Worm (Caenorhabditis elegans) whole organism, L1 larva: Measurements from ENCODE around the gene F32G8.2.

Experiments
- C04F5.9 ChIP-seq: sonication (generic microtip); optimal IDR thresholded peaks from 2 replicates; lab custom pipeline; 2016; ENCODE audit warnings: missing genetic modification characterization, missing compliant biosample characterization
- C16A3.4 ChIP-seq: fragments of 150-350 bp; optimal IDR thresholded peaks from 2 replicates; lab custom pipeline; 2014; ENCODE audit warnings: missing biosample characterization, missing genetic modification characterization
- F16B12.6 ChIP-seq: fragments of 150-350 bp; optimal IDR thresholded peaks from 2 replicates; lab custom pipeline; 2014; ENCODE audit warnings: missing biosample characterization, missing genetic modification characterization
- aha-1 ChIP-seq: fragments of 150-350 bp; optimal IDR thresholded peaks from 2 replicates; lab custom pipeline; 2014; ENCODE audit warnings: missing biosample characterization, missing genetic modification characterization
- alr-1 ChIP-seq: fragments of 200-800 bp; sonication (Bioruptor generic); optimal IDR thresholded peaks from 2 replicates; lab custom pipeline; 2018; ENCODE audit warnings: borderline replicate concordance, mild to moderate bottlenecking, missing genetic modification characterization, missing compliant biosample characterization
- aly-2 ChIP-seq: fragments of 150-350 bp; optimal IDR thresholded peaks from 2 replicates; lab custom pipeline; 2014; ENCODE audit warnings: missing biosample characterization, missing genetic modification characterization
- blmp-1 ChIP-seq: fragments of 150-350 bp; optimal IDR thresholded peaks from 2 replicates; lab custom pipeline; 2014; ENCODE audit warnings: missing biosample characterization, missing genetic modification characterization
- ceh-88 ChIP-seq: fragments of 200-800 bp; sonication (Bioruptor generic); IDR thresholded peaks from 2 replicates; pipeline ENCODE4 v1.3.6; 2022; ENCODE audit warnings: missing genetic modification characterization, missing compliant biosample characterization
- ces-1 ChIP-seq: fragments of 150-350 bp; optimal IDR thresholded peaks from 2 replicates; lab custom pipeline; 2014; ENCODE audit warnings: missing biosample characterization, missing genetic modification reagents, missing genetic modification characterization
- efl-1 ChIP-seq, 4 experiments: fragments of 150-350 bp; optimal IDR thresholded peaks in 3 of 4; peaks in 1 of 4; 1 replicate in 1 of 4; 2 replicates in 3 of 4; lab custom pipeline; 2014; ENCODE audit warnings: missing biosample characterization in 2 of 4, missing genetic modification characterization in 2 of 4, missing genetic modification reagents in 2 of 4
- efl-3 ChIP-seq: fragments of 200-800 bp; sonication (Bioruptor generic); optimal IDR thresholded peaks from 2 replicates; lab custom pipeline; 2018; ENCODE audit warnings: mild to moderate bottlenecking, missing genetic modification characterization, missing compliant biosample characterization
- egl-13 ChIP-seq: sonication (generic microtip); optimal IDR thresholded peaks from 2 replicates; lab custom pipeline; 2016; ENCODE audit warnings: missing genotype, missing genetic modification reagents, missing genetic modification characterization, missing compliant biosample characterization
- elt-2 ChIP-seq: sonication (generic microtip); optimal IDR thresholded peaks from 2 replicates; lab custom pipeline; 2016; ENCODE audit warnings: missing genetic modification characterization, mild to moderate bottlenecking, inconsistent platforms, missing compliant biosample characterization, missing genetic modification reagents
- elt-3 ChIP-seq, 6 experiments: fragments of 150-350 bp in 1 of 6; sonication (generic microtip); optimal IDR thresholded peaks; 2 replicates each; lab custom pipeline; 2017 to 2018; ENCODE audit warnings: missing biosample characterization in 6 of 6, missing genetic modification characterization in 6 of 6, inconsistent platforms in 1 of 6
- fkh-10 ChIP-seq: sonication (generic microtip); optimal IDR thresholded peaks from 2 replicates; lab custom pipeline; 2017; ENCODE audit warnings: missing biosample characterization, missing genetic modification reagents, missing genetic modification characterization
- fkh-8 ChIP-seq: sonication (generic microtip); optimal IDR thresholded peaks from 2 replicates; lab custom pipeline; 2016; ENCODE audit warnings: mild to moderate bottlenecking, missing genetic modification characterization, missing compliant biosample characterization
- grh-1 ChIP-seq: fragments of 200-800 bp; sonication (Bioruptor generic); IDR thresholded peaks from 2 replicates; pipeline ENCODE4 v1.3.6; 2022; ENCODE audit warnings: missing genetic modification reagents, missing genetic modification characterization, missing compliant biosample characterization
- hlh-4 ChIP-seq: sonication (generic microtip); optimal IDR thresholded peaks from 2 replicates; lab custom pipeline; 2016; ENCODE audit warnings: mild to moderate bottlenecking, missing genetic modification characterization, missing compliant biosample characterization
- isw-1 ChIP-seq: fragments of 200-800 bp; sonication (Bioruptor generic); IDR thresholded peaks from 2 replicates; pipeline ENCODE4 v1.3.6; 2022; ENCODE audit warnings: missing genetic modification characterization, missing compliant biosample characterization
- lin-13 ChIP-seq: fragments of 150-350 bp; optimal IDR thresholded peaks from 2 replicates; lab custom pipeline; 2014; ENCODE audit warnings: missing biosample characterization, missing genetic modification reagents, missing genetic modification characterization
- lin-14 ChIP-seq: fragments of 200-800 bp; sonication (Bioruptor generic); optimal IDR thresholded peaks from 2 replicates; lab custom pipeline; 2018; ENCODE audit warnings: mild to moderate bottlenecking, missing genetic modification characterization, moderate library complexity, missing compliant biosample characterization
- lin-15B ChIP-seq: fragments of 150-350 bp; sonication (generic microtip); optimal IDR thresholded peaks from 3 replicates; lab custom pipeline; 2014; ENCODE audit warnings: missing biosample characterization, missing genetic modification characterization
- lin-35 ChIP-seq, 2 experiments: fragments of 150-350 bp; optimal IDR thresholded peaks; 2 replicates each; lab custom pipeline; 2014; ENCODE audit warnings: missing biosample characterization in 2 of 2, missing genetic modification characterization in 2 of 2, missing genetic modification reagents in 2 of 2
- mab-9 ChIP-seq: fragments of 200-800 bp; sonication (Bioruptor generic); IDR thresholded peaks from 2 replicates; pipeline ENCODE4 v1.3.6; 2022; ENCODE audit warnings: missing genetic modification reagents, missing genetic modification characterization, missing compliant biosample characterization
- nhr-12 ChIP-seq: sonication (generic microtip); optimal IDR thresholded peaks from 2 replicates; lab custom pipeline; 2017; ENCODE audit warnings: missing biosample characterization, missing genetic modification characterization
- nhr-19 ChIP-seq: fragments of 200-800 bp; sonication (Bioruptor generic); conservative IDR thresholded peaks from 2 replicates; pipeline ENCODE4 v1.3.6; 2022; ENCODE audit warnings: missing genetic modification characterization, missing compliant biosample characterization
- nhr-20 ChIP-seq: sonication (generic microtip); optimal IDR thresholded peaks from 2 replicates; lab custom pipeline; 2016; ENCODE audit warnings: mild to moderate bottlenecking, missing genetic modification characterization, missing compliant biosample characterization
- nhr-237 ChIP-seq: fragments of 150-350 bp; optimal IDR thresholded peaks from 2 replicates; lab custom pipeline; 2014; ENCODE audit warnings: missing biosample characterization, missing genetic modification characterization
- nhr-71 ChIP-seq: sonication (generic microtip); optimal IDR thresholded peaks from 2 replicates; lab custom pipeline; 2016; ENCODE audit warnings: mild to moderate bottlenecking, missing genetic modification characterization, moderate library complexity, missing compliant biosample characterization
- nhr-76 ChIP-seq: sonication (generic microtip); optimal IDR thresholded peaks from 2 replicates; lab custom pipeline; 2017; ENCODE audit warnings: missing biosample characterization, missing genetic modification characterization
- nhr-77 ChIP-seq: fragments of 150-350 bp; optimal IDR thresholded peaks from 2 replicates; lab custom pipeline; 2014; ENCODE audit warnings: missing biosample characterization, missing genetic modification characterization
- nhr-84 ChIP-seq: sonication (generic microtip); optimal IDR thresholded peaks from 2 replicates; lab custom pipeline; 2017; ENCODE audit warnings: missing biosample characterization, missing genetic modification characterization
- nhr-90 ChIP-seq: sonication (generic microtip); optimal IDR thresholded peaks from 2 replicates; lab custom pipeline; 2016; ENCODE audit warnings: mild to moderate bottlenecking, missing genetic modification characterization, missing compliant biosample characterization; ENCODE audit not compliant: poor library complexity
- pag-3 ChIP-seq: sonication (generic microtip); optimal IDR thresholded peaks from 2 replicates; lab custom pipeline; 2017; ENCODE audit warnings: missing genetic modification characterization, mild to moderate bottlenecking, missing compliant biosample characterization, antibody characterized with exemption, borderline replicate concordance; ENCODE audit not compliant: insufficient read depth
- rnt-1 ChIP-seq: sonication (generic microtip); optimal IDR thresholded peaks from 2 replicates; lab custom pipeline; 2016; ENCODE audit warnings: mild to moderate bottlenecking, missing genetic modification characterization, moderate library complexity, missing compliant biosample characterization
- skn-1 ChIP-seq: fragments of 150-350 bp; optimal IDR thresholded peaks from 2 replicates; lab custom pipeline; 2014; ENCODE audit warnings: missing biosample characterization, missing genetic modification characterization
- snu-23 ChIP-seq: sonication (generic microtip); optimal IDR thresholded peaks from 2 replicates; lab custom pipeline; 2016; ENCODE audit warnings: missing genetic modification characterization, missing compliant biosample characterization
- sox-4 ChIP-seq: sonication (generic microtip); optimal IDR thresholded peaks from 2 replicates; lab custom pipeline; 2016; ENCODE audit warnings: missing genetic modification characterization, missing compliant biosample characterization
- tlp-1 ChIP-seq: fragments of 150-350 bp; optimal IDR thresholded peaks from 2 replicates; lab custom pipeline; 2014; ENCODE audit warnings: missing biosample characterization, missing genetic modification characterization
- unc-130 ChIP-seq: fragments of 150-350 bp; optimal IDR thresholded peaks from 2 replicates; lab custom pipeline; 2017; ENCODE audit warnings: missing biosample characterization, missing genetic modification characterization, inconsistent platforms
- unc-30 ChIP-seq: sonication (generic microtip); optimal IDR thresholded peaks from 2 replicates; lab custom pipeline; 2017; ENCODE audit warnings: missing biosample characterization, missing genetic modification characterization
- unc-62 ChIP-seq: fragments of 150-350 bp; optimal IDR thresholded peaks from 2 replicates; lab custom pipeline; 2014; ENCODE audit warnings: missing biosample characterization, missing genetic modification reagents, missing genetic modification characterization
- unc-86 ChIP-seq: sonication (generic microtip); optimal IDR thresholded peaks from 2 replicates; lab custom pipeline; 2016; ENCODE audit warnings: missing genetic modification characterization, missing compliant biosample characterization
- unc-98 ChIP-seq: fragments of 200-800 bp; sonication (Bioruptor generic); IDR thresholded peaks from 2 replicates; pipeline ENCODE4 v1.3.6; 2022; ENCODE audit warnings: missing genetic modification characterization, missing compliant biosample characterization
- vab-15 ChIP-seq: sonication (generic microtip); optimal IDR thresholded peaks from 2 replicates; lab custom pipeline; 2017; ENCODE audit warnings: missing genotype, mild to moderate bottlenecking, missing genetic modification characterization, missing compliant biosample characterization
- ztf-4 ChIP-seq: fragments of 150-350 bp; optimal IDR thresholded peaks from 2 replicates; lab custom pipeline; 2014; ENCODE audit warnings: missing biosample characterization, missing genetic modification characterization

F32G8.2 gene

ce11 chrV:10508855-10509254, 41.0 kb upstream of the F32G8.2 start, which contains the start of gene C35A5.6:
Gene C35A5.6, plus strand, starts transcription at chrV:10509137.
- TF ChIP-seq skn-1 (tag; lab: Kevin White, UChicago), result peak; percentile 4
- TF ChIP-seq nhr-90 (tag; lab: Kevin White, UChicago), result no peak
- no peak for TF ChIP-seq nhr-76 (tag; lab: Kevin White, UChicago)
- peak; percentile 30 for TF ChIP-seq blmp-1 (tag; lab: Kevin White, UChicago)
- TF ChIP-seq tlp-1 (tag; lab: Kevin White, UChicago), result no peak
- peak; percentile 30 for TF ChIP-seq lin-14 (GFP tag; lab: Kevin White, UChicago)
- peak; percentile 5 for TF ChIP-seq nhr-20 (tag; lab: Kevin White, UChicago)
- TF ChIP-seq aha-1 (tag; lab: Kevin White, UChicago), result no peak
- peak; percentile 20 for TF ChIP-seq nhr-71
- no peak for TF ChIP-seq unc-98 (GFP tag; lab: Robert Waterston, UW)
- no peak for TF ChIP-seq pag-3 (tag; lab: Kevin White, UChicago)
- no peak for TF ChIP-seq vab-15 (tag; lab: Kevin White, UChicago)
- no peak for TF ChIP-seq fkh-8 (tag; lab: Kevin White, UChicago)
- no peak for TF ChIP-seq elt-3 (tag; optimal IDR thresholded peaks at IDR 0.05; lab: Kevin White, UChicago)
- no peak for TF ChIP-seq alr-1 (tag; lab: Kevin White, UChicago)
- no peak for TF ChIP-seq unc-62 (GFP tag; lab: Kevin White, UChicago)
- TF ChIP-seq rnt-1 (tag; lab: Kevin White, UChicago), result peak; percentile 22
- TF ChIP-seq, all 84 proteins: peak for 6

ce11 chrV:10514271-10514670, 35.5 kb upstream of the F32G8.2 start, which contains the start of gene dmsr-8:
Gene dmsr-8, minus strand, starts transcription at chrV:10514371.
- no peak for TF ChIP-seq vab-15 (tag; lab: Kevin White, UChicago)
- TF ChIP-seq egl-13 (tag; lab: Kevin White, UChicago), result no peak
- TF ChIP-seq nhr-90 (tag; lab: Kevin White, UChicago), result no peak
- TF ChIP-seq C04F5.9, result no peak
- no peak for TF ChIP-seq lin-15B
- TF ChIP-seq alr-1 (tag; lab: Kevin White, UChicago), result no peak
- TF ChIP-seq unc-30 (tag; lab: Kevin White, UChicago), result no peak
- TF ChIP-seq nhr-71, result no peak
- TF ChIP-seq grh-1 (GFP tag; lab: Robert Waterston, UW), result no peak
- no peak for TF ChIP-seq mab-9 (GFP tag; lab: Robert Waterston, UW)
- TF ChIP-seq ceh-88 (GFP tag; lab: Robert Waterston, UW), result no peak
- no peak for TF ChIP-seq hlh-4 (tag; lab: Kevin White, UChicago)
- TF ChIP-seq aha-1 (tag; lab: Kevin White, UChicago), result no peak
- TF ChIP-seq lin-35 (GFP tag; optimal IDR thresholded peaks at IDR 0.05; lab: Kevin White, UChicago), result no peak
- TF ChIP-seq C16A3.4 (tag; lab: Kevin White, UChicago), result no peak
- no peak for TF ChIP-seq sox-4 (tag; lab: Kevin White, UChicago)

- no peak for TF ChIP-seq aly-2 (tag; lab: Kevin White, UChicago)
- TF ChIP-seq lin-14 (GFP tag; lab: Kevin White, UChicago), result peak; percentile 24
- TF ChIP-seq F16B12.6 (tag; lab: Kevin White, UChicago), result no peak
- no peak for TF ChIP-seq nhr-84 (tag; lab: Kevin White, UChicago)
- peak; percentile 51 for TF ChIP-seq fkh-10 (GFP tag; lab: Kevin White, UChicago)
- TF ChIP-seq fkh-8 (tag; lab: Kevin White, UChicago), result no peak
Observed at ce11 chrV:10516702-10517101, 33.1 kb upstream of the F32G8.2 start.

ce11 chrV:10525902-10526301, 23.9 kb upstream of the F32G8.2 start, which contains the start of the genes C35A5.8 and hda-11:
Gene C35A5.8, minus strand, starts transcription at chrV:10525908.
Gene hda-11, plus strand, starts transcription at chrV:10526184.
- TF ChIP-seq fkh-10 (GFP tag; lab: Kevin White, UChicago) (no peak), lin-13 (GFP tag; lab: Kevin White, UChicago) (peak; percentile 36), efl-3 (peak; percentile 41), nhr-237 (tag; lab: Kevin White, UChicago) (no peak), nhr-12 (tag; lab: Kevin White, UChicago) (no peak), isw-1 (peak; percentile 77), unc-86 (tag; lab: Kevin White, UChicago) (peak; percentile 59), vab-15 (tag; lab: Kevin White, UChicago) (no peak), elt-3 (tag; optimal IDR thresholded peaks at IDR 0.05; lab: Kevin White, UChicago) (peak in 1 of 6 experiments; percentile 22), nhr-19 (GFP tag; lab: Robert Waterston, UW) (peak; percentile 82), snu-23 (GFP tag; lab: Kevin White, UChicago) (peak; percentile 86), elt-2 (tag; lab: Kevin White, UChicago) (peak; percentile 79), ztf-4 (tag; lab: Kevin White, UChicago) (peak; percentile 34), ces-1 (GFP tag; lab: Kevin White, UChicago) (no peak), nhr-77 (no peak), efl-1 (optimal IDR thresholded peaks at IDR 0.05; lab: Kevin White, UChicago) (peak; percentile 71 to 77), efl-1 (GFP tag; optimal IDR thresholded peaks at IDR 0.05 in 1 of 2; lab: Kevin White, UChicago) (peak; percentile 71 to 97), lin-15B (peak; percentile 8), unc-130 (tag; lab: Kevin White, UChicago) (peak; percentile 51)
